Fruit fly (Drosophila melanogaster): ENCODE measurements around the gene ft.

DNA sequence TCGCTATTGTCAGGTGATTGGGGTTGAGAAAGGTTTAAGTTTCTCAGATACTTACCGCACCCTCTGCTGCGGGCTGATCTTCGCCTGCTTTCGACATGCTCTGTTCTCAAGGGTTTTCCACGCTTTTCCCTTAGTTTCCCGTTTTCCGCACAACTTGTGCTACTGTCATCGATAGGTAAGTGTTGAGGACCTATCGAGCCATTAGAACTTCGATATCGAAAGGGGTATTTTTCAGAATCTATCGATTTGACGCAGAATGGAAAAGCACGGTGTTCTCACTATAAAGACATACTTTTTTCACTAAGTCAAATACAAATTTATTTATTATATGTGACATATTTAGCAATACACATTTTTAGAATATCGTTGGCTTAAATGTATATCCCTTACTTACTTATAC, 5.2 kb upstream of the ft start, which contains the start of gene CG3702:
- no peak for TF ChIP-seq CG11617 (GFP tag; optimal IDR thresholded peaks at IDR 0.05)
- TF ChIP-seq CG5204 (GFP tag; optimal IDR thresholded peaks at IDR 0.05), result no peak
- no peak for TF ChIP-seq Mnt (GFP tag; optimal IDR thresholded peaks at IDR 0.05)
- TF ChIP-seq Clk (GFP tag; optimal IDR thresholded peaks at IDR 0.05), result no peak
- TF ChIP-seq cic (GFP tag; optimal IDR thresholded peaks at IDR 0.05), result no peak
- no peak for TF ChIP-seq pad (GFP tag; optimal IDR thresholded peaks at IDR 0.05)
- TF ChIP-seq cnc (optimal IDR thresholded peaks at IDR 0.05), result no peak
- TF ChIP-seq CG1620 (GFP tag; optimal IDR thresholded peaks at IDR 0.05), result no peak
- TF ChIP-seq CG33017 (tag; optimal IDR thresholded peaks at IDR 0.05), result no peak
- no peak for TF ChIP-seq ovo (GFP tag; optimal IDR thresholded peaks at IDR 0.05)
- TF ChIP-seq Hr96 (GFP tag; optimal IDR thresholded peaks at IDR 0.05), result no peak
- no peak for TF ChIP-seq Crg-1 (GFP tag; optimal IDR thresholded peaks at IDR 0.05)
- peak; percentile 51 for TF ChIP-seq bab1 (GFP tag; optimal IDR thresholded peaks at IDR 0.05)

Measured in whole organism, adult.